Fruit fly (Drosophila melanogaster) whole organism: ENCODE measurements around the gene kek4.

Experiments used
- CG8478 ChIP-seq: fragments of >200 bp; optimal IDR thresholded peaks from 2 replicates; lab custom pipeline; 2018; ENCODE audit warnings: inconsistent platforms
- Dll ChIP-seq: fragments of >200 bp; optimal IDR thresholded peaks from 2 replicates; lab custom pipeline; 2017
- EcR ChIP-seq, 2 experiments: fragments of >200 bp; optimal IDR thresholded peaks; 2 replicates each; lab custom pipeline; 2017; ENCODE audit warnings: missing biosample characterization in 2 of 2, missing genetic modification characterization in 2 of 2, missing genetic modification reagents in 2 of 2
- pan ChIP-seq: fragments of >200 bp; optimal IDR thresholded peaks from 2 replicates; lab custom pipeline; 2017
- psq ChIP-seq: fragments of >200 bp; optimal IDR thresholded peaks from 2 replicates; lab custom pipeline; 2017
- usp ChIP-seq: fragments of >200 bp; optimal IDR thresholded peaks from 2 replicates; lab custom pipeline; 2017; ENCODE audit warnings: missing biosample characterization, missing genetic modification characterization, mixed read lengths

kek4 gene

DNA sequence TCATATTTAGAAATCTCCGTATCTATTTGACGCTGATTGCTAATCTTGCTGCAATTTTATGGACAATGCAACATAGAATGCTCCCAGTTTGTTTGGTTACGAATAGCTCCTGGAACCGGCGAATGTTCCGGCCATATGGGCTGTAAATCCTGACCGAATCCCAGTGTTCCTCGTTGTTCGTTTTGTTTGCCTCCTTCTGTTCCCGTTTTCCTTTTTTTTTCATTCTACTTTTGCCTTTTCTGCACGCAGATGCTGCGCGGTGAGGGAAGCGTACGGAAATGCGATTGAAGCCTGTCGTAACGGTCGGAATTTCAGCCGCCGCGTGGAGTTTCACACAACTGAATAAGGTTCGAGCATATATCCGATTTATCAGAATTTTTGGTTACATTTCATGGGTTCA is 39.0 kb downstream of the kek4 start, which contains the start of gene CG43925:
Gene CG43925 (plus strand): TSS at position 301 of the 400 bp plus-strand sequence.
- no peak for TF ChIP-seq CG8478
- TF ChIP-seq EcR (GFP tag; optimal IDR thresholded peaks at IDR 0.05; lab: Kevin White, UChicago), result no peak
- no peak for TF ChIP-seq pan (lab: Kevin White, UChicago)
- TF ChIP-seq Dll, result no peak
- no peak for TF ChIP-seq psq
- no peak for TF ChIP-seq usp (GFP tag; lab: Kevin White, UChicago)

- TF ChIP-seq CG8478 (no peak), EcR (GFP tag; optimal IDR thresholded peaks at IDR 0.05; lab: Kevin White, UChicago) (no peak), usp (GFP tag; lab: Kevin White, UChicago) (no peak), psq (peak; percentile 30)
Measured at dm6 chr2L:13165802-13166347, 49.3 kb downstream of the kek4 start, which contains the start of gene DnaJ-H. Gene DnaJ-H, minus strand, starts transcription at chr2L:13166072.

DNA sequence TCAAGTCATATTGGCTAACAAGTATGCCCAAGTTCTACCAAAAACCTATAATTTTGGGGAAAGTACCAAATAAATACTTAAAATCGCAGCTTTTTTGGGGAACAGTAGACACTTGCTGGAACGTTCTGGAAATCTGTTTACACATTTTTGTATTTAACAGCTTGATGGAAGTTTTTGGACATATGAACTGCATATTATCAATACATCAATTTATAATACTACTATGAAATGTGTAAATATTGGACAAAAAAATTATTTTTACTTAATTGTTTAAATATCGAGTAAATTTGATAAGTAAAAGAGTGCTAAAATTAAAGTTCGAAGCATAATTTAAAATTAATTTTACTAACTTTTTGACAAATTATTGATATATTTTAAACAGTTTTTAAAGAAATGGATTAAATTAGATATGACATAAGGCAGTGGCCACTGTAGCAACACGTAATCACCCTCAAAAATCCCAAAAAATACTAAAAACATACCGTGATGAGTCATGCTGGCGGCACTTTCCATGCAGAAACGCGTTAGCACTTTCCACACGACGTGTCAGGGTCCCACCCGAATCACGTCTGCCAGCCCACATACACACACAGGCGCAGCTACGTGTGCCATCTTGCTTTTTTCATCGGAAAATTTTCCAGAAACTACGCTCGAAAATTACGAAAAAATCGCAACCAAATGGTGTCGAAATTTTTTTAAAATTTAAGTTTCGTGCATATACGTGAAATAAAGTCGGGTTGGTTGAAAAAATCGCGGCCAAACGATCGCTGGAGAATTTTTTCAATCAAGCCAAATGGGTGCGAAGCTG is 50.0 kb downstream of the kek4 start, which contains the start of gene Sirt1:
Gene Sirt1 (plus strand): TSS at position 571 of the 808 bp plus-strand sequence.
- TF ChIP-seq EcR (GFP tag; optimal IDR thresholded peaks at IDR 0.05; lab: Kevin White, UChicago) (no peak), usp (GFP tag; lab: Kevin White, UChicago) (no peak), Dll (no peak), CG8478 (no peak), psq (no peak), pan (lab: Kevin White, UChicago) (no peak)
